Fruit fly (Drosophila melanogaster) whole organism, prepupa: Measurements from ENCODE around the gene CG9328.

Experiments used
- CG10669 ChIP-seq: fragments of 200-800 bp; sonication (Bioruptor generic); optimal IDR thresholded peaks from 3 replicates; lab custom pipeline; 2018; ENCODE audit warnings: missing biosample characterization, mild to moderate bottlenecking, missing genetic modification characterization, moderate library complexity
- CG11294 ChIP-seq: fragments of 200-800 bp; sonication (Bioruptor generic); IDR thresholded peaks from 2 replicates; pipeline ENCODE4 v1.3.6; 2022; ENCODE audit warnings: missing biosample characterization, missing genetic modification characterization
- CG11902 ChIP-seq: fragments of 200-800 bp; sonication (Bioruptor generic); optimal IDR thresholded peaks from 3 replicates; lab custom pipeline; 2016; ENCODE audit warnings: missing biosample characterization, missing genetic modification characterization
- CG16779 ChIP-seq: fragments of 200-800 bp; sonication (Bioruptor generic); optimal IDR thresholded peaks from 3 replicates; lab custom pipeline; 2017; ENCODE audit warnings: missing biosample characterization, mild to moderate bottlenecking, missing genetic modification characterization
- CG6163 ChIP-seq: fragments of 200-800 bp; sonication (Bioruptor generic); IDR thresholded peaks from 3 replicates; pipeline ENCODE4 v1.3.6; 2022; ENCODE audit warnings: missing biosample characterization, missing genetic modification characterization
- Eip75B ChIP-seq: fragments of 200-800 bp; sonication (Bioruptor generic); optimal IDR thresholded peaks from 3 replicates; lab custom pipeline; 2016; ENCODE audit warnings: missing biosample characterization, missing genetic modification characterization
- Smox ChIP-seq: fragments of 200-800 bp; sonication (Bioruptor generic); optimal IDR thresholded peaks from 3 replicates; lab custom pipeline; 2016; ENCODE audit warnings: missing biosample characterization, missing genetic modification characterization
- fd85E ChIP-seq: fragments of 200-800 bp; sonication (Bioruptor generic); optimal IDR thresholded peaks from 3 replicates; lab custom pipeline; 2016; ENCODE audit warnings: missing biosample characterization, missing genetic modification characterization
- spab ChIP-seq: fragments of 200-800 bp; sonication (Bioruptor generic); optimal IDR thresholded peaks from 2 replicates; lab custom pipeline; 2017; ENCODE audit warnings: missing biosample characterization, mild to moderate bottlenecking, missing genetic modification characterization, missing genetic modification reagents

- no peak for TF ChIP-seq CG10669 (GFP tag; lab: Kevin White, UChicago)
- no peak for TF ChIP-seq CG11902 (GFP tag; lab: Kevin White, UChicago)
- TF ChIP-seq Smox (GFP tag; lab: Kevin White, UChicago), result no peak
- TF ChIP-seq CG16779 (tag; lab: Kevin White, UChicago), result no peak
- no peak for TF ChIP-seq CG6163 (GFP tag; lab: Robert Waterston, UW)
- no peak for TF ChIP-seq CG11294 (GFP tag; lab: Robert Waterston, UW)
- TF ChIP-seq fd85E (GFP tag; lab: Kevin White, UChicago), result no peak
- no peak for TF ChIP-seq Eip75B (GFP tag; lab: Kevin White, UChicago)
- TF ChIP-seq spab (GFP tag; lab: Kevin White, UChicago), result no peak
Measured at dm6 chr2L:20857791-20858190, 60.3 kb downstream of the CG9328 start, which contains the start of gene CG14400.
